Fruit fly (Drosophila melanogaster) whole organism, embryonic: ENCODE measurements around the gene CG8281.

Experiments used
- Atf3 ChIP-seq: fragments of 200-800 bp; sonication (Bioruptor generic); optimal IDR thresholded peaks from 3 replicates; lab custom pipeline; 2016; ENCODE audit warnings: missing biosample characterization, missing genetic modification characterization
- CG10979 ChIP-seq: fragments of 200-800 bp; sonication (Bioruptor generic); optimal IDR thresholded peaks from 2 replicates; lab custom pipeline; 2018; ENCODE audit warnings: missing biosample characterization, mild to moderate bottlenecking, missing genetic modification characterization, moderate library complexity
- CG12155 ChIP-seq: fragments of 200-800 bp; sonication (Bioruptor generic); optimal IDR thresholded peaks from 3 replicates; lab custom pipeline; 2016; ENCODE audit warnings: missing biosample characterization, missing genetic modification characterization
- CG12236 ChIP-seq: fragments of 200-800 bp; sonication (Bioruptor generic); optimal IDR thresholded peaks from 2 replicates; lab custom pipeline; 2016; ENCODE audit warnings: missing biosample characterization, missing genetic modification characterization
- CG1233 ChIP-seq: fragments of 200-800 bp; sonication (Bioruptor generic); optimal IDR thresholded peaks from 4 replicates; lab custom pipeline; 2018; ENCODE audit warnings: missing biosample characterization, mild to moderate bottlenecking, missing genetic modification characterization
- CG12769 ChIP-seq: fragments of 200-800 bp; sonication (Bioruptor generic); optimal IDR thresholded peaks from 2 replicates; lab custom pipeline; 2019; ENCODE audit warnings: missing biosample characterization, mild to moderate bottlenecking, missing genetic modification characterization, moderate library complexity
- CG13123 ChIP-seq: fragments of 200-800 bp; sonication (Bioruptor generic); optimal IDR thresholded peaks from 2 replicates; lab custom pipeline; 2016; ENCODE audit warnings: missing biosample characterization, missing genetic modification characterization
- CG13287 ChIP-seq: fragments of 200-800 bp; sonication (Bioruptor generic); IDR thresholded peaks from 2 replicates; pipeline ENCODE4 v1.3.6; 2022; ENCODE audit warnings: missing biosample characterization, missing genetic modification characterization; ENCODE audit not compliant: partially characterized antibody
- CG14710 ChIP-seq: fragments of 200-800 bp; sonication (Bioruptor generic); optimal IDR thresholded peaks from 3 replicates; lab custom pipeline; 2019; ENCODE audit warnings: missing biosample characterization, mild to moderate bottlenecking, missing genetic modification characterization, moderate library complexity
- CG2202 ChIP-seq: fragments of 200-800 bp; sonication (Bioruptor generic); optimal IDR thresholded peaks from 2 replicates; lab custom pipeline; 2018; ENCODE audit warnings: missing biosample characterization, mild to moderate bottlenecking, missing genetic modification characterization
- CG31441 ChIP-seq: fragments of 200-800 bp; sonication (Bioruptor generic); IDR thresholded peaks from 2 replicates; pipeline ENCODE4 v1.3.6; 2022; ENCODE audit warnings: missing biosample characterization, missing genetic modification characterization
- CG34422 ChIP-seq: fragments of 200-800 bp; sonication (Bioruptor generic); IDR thresholded peaks from 3 replicates; pipeline ENCODE4 v1.3.6; 2022; ENCODE audit warnings: missing biosample characterization, missing genetic modification characterization
- CG3995 ChIP-seq: fragments of 200-800 bp; sonication (Bioruptor generic); optimal IDR thresholded peaks from 3 replicates; lab custom pipeline; 2016; ENCODE audit warnings: missing biosample characterization, missing genetic modification characterization
- CG4617 ChIP-seq: fragments of 200-800 bp; sonication (Bioruptor generic); optimal IDR thresholded peaks from 3 replicates; lab custom pipeline; 2016; ENCODE audit warnings: missing biosample characterization, missing genetic modification characterization, borderline replicate concordance
- CG4730 ChIP-seq: fragments of 200-800 bp; sonication (Bioruptor generic); IDR thresholded peaks from 2 replicates; pipeline ENCODE4 v1.3.6; 2022; ENCODE audit warnings: missing biosample characterization, missing genetic modification characterization
- CG6254 ChIP-seq: fragments of 200-800 bp; sonication (Bioruptor generic); optimal IDR thresholded peaks from 3 replicates; lab custom pipeline; 2017; ENCODE audit warnings: mild to moderate bottlenecking, missing biosample characterization, missing genetic modification reagents, missing genetic modification characterization
- CG7271 ChIP-seq: fragments of 200-800 bp; sonication (Bioruptor generic); optimal IDR thresholded peaks from 2 replicates; lab custom pipeline; 2018; ENCODE audit warnings: missing biosample characterization, mild to moderate bottlenecking, missing genetic modification characterization, moderate library complexity
- Chrac-16 ChIP-seq: fragments of 200-800 bp; sonication (Bioruptor generic); optimal IDR thresholded peaks from 3 replicates; lab custom pipeline; 2016; ENCODE audit warnings: missing biosample characterization, missing genetic modification characterization
- CrebB ChIP-seq: fragments of 200-800 bp; sonication (Bioruptor generic); optimal IDR thresholded peaks from 3 replicates; lab custom pipeline; 2018; ENCODE audit warnings: missing biosample characterization, mild to moderate bottlenecking, missing genetic modification characterization
- D19A ChIP-seq: fragments of 200-800 bp; optimal IDR thresholded peaks from 3 replicates; lab custom pipeline; 2019; ENCODE audit warnings: missing biosample characterization, mild to moderate bottlenecking, missing genetic modification characterization, moderate library complexity
- D19B ChIP-seq: fragments of 200-800 bp; sonication (Bioruptor generic); optimal IDR thresholded peaks from 2 replicates; lab custom pipeline; 2017; ENCODE audit warnings: missing biosample characterization, mild to moderate bottlenecking, missing genetic modification characterization
- Dip2 ChIP-seq: fragments of 200-800 bp; sonication (Bioruptor generic); IDR thresholded peaks from 2 replicates; pipeline ENCODE4 v1.3.6; 2022; ENCODE audit warnings: missing biosample characterization, missing genetic modification characterization
- Drgx ChIP-seq: fragments of 200-800 bp; sonication (Bioruptor generic); IDR thresholded peaks from 2 replicates; pipeline ENCODE4 v1.3.6; 2022; ENCODE audit warnings: missing biosample characterization, missing genetic modification characterization
- Fer2 ChIP-seq: fragments of 200-800 bp; sonication (Bioruptor generic); optimal IDR thresholded peaks from 2 replicates; lab custom pipeline; 2018; ENCODE audit warnings: missing biosample characterization, mild to moderate bottlenecking, missing genetic modification characterization, moderate library complexity
- HLH4C ChIP-seq: fragments of 200-800 bp; sonication (Bioruptor generic); IDR thresholded peaks from 3 replicates; pipeline ENCODE4 v1.3.6; 2022; ENCODE audit warnings: missing biosample characterization, missing genetic modification characterization; ENCODE audit not compliant: partially characterized antibody
- HmgZ ChIP-seq: fragments of 200-800 bp; sonication (Bioruptor generic); optimal IDR thresholded peaks from 2 replicates; lab custom pipeline; 2018; ENCODE audit warnings: missing biosample characterization, mild to moderate bottlenecking, missing genetic modification characterization
- Hmr ChIP-seq: fragments of 200-800 bp; sonication (Bioruptor generic); optimal IDR thresholded peaks from 3 replicates; lab custom pipeline; 2017; ENCODE audit warnings: mild to moderate bottlenecking, missing biosample characterization, missing genetic modification reagents, missing genetic modification characterization
- Lhr ChIP-seq: fragments of 200-800 bp; sonication (Bioruptor generic); optimal IDR thresholded peaks from 3 replicates; lab custom pipeline; 2017; ENCODE audit warnings: mild to moderate bottlenecking, missing biosample characterization, missing genetic modification reagents, missing genetic modification characterization
- MESR4 ChIP-seq: fragments of 200-800 bp; sonication (Bioruptor generic); optimal IDR thresholded peaks from 2 replicates; lab custom pipeline; 2018; ENCODE audit warnings: missing biosample characterization, mild to moderate bottlenecking, missing genetic modification characterization, moderate library complexity
- Med ChIP-seq: fragments of 200-800 bp; sonication (Bioruptor generic); peaks from one replicate; lab custom pipeline; 2016; ENCODE audit warnings: missing biosample characterization, missing genetic modification characterization, mild to moderate bottlenecking, inconsistent platforms, moderate library complexity
- bab2 ChIP-seq: fragments of 200-800 bp; sonication (Bioruptor generic); optimal IDR thresholded peaks from 2 replicates; lab custom pipeline; 2016; ENCODE audit warnings: missing biosample characterization, missing genetic modification characterization
- cg ChIP-seq: fragments of 200-800 bp; sonication (Bioruptor generic); optimal IDR thresholded peaks from 3 replicates; lab custom pipeline; 2019; ENCODE audit warnings: missing biosample characterization, mild to moderate bottlenecking, missing genetic modification characterization, moderate library complexity
- chinmo ChIP-seq: fragments of 200-800 bp; sonication (Bioruptor generic); IDR thresholded peaks from 4 replicates; pipeline ENCODE4 v1.3.6; 2022; ENCODE audit warnings: missing biosample characterization, missing genetic modification characterization; ENCODE audit not compliant: partially characterized antibody
- corto ChIP-seq: fragments of 200-800 bp; sonication (Bioruptor generic); optimal IDR thresholded peaks from 2 replicates; lab custom pipeline; 2016; ENCODE audit warnings: missing biosample characterization, mild to moderate bottlenecking, missing genetic modification characterization, moderate library complexity
- da ChIP-seq: fragments of 200-800 bp; sonication (Bioruptor generic); optimal IDR thresholded peaks from 2 replicates; lab custom pipeline; 2016; ENCODE audit warnings: missing biosample characterization, missing genetic modification characterization
- ewg ChIP-seq: fragments of 200-800 bp; sonication (Bioruptor generic); optimal IDR thresholded peaks from 3 replicates; lab custom pipeline; 2017; ENCODE audit warnings: mild to moderate bottlenecking, missing biosample characterization, missing genetic modification reagents, missing genetic modification characterization
- exex ChIP-seq: fragments of 200-800 bp; sonication (Bioruptor generic); optimal IDR thresholded peaks from 4 replicates; lab custom pipeline; 2018; ENCODE audit warnings: missing biosample characterization, mild to moderate bottlenecking, missing genetic modification characterization, moderate library complexity
- grau ChIP-seq: fragments of 200-800 bp; optimal IDR thresholded peaks from 3 replicates; lab custom pipeline; 2019; ENCODE audit warnings: missing biosample characterization, mild to moderate bottlenecking, missing genetic modification characterization, moderate library complexity
- hbn ChIP-seq: fragments of 200-800 bp; sonication (Bioruptor generic); IDR thresholded peaks from 2 replicates; pipeline ENCODE4 v1.3.6; 2022; ENCODE audit warnings: missing biosample characterization, missing genetic modification characterization; ENCODE audit not compliant: partially characterized antibody
- klu ChIP-seq: fragments of 200-800 bp; sonication (Bioruptor generic); IDR thresholded peaks from 2 replicates; pipeline ENCODE4 v1.3.6; 2022; ENCODE audit warnings: missing biosample characterization, missing genetic modification characterization
- mam ChIP-seq: fragments of 200-800 bp; sonication (Bioruptor generic); optimal IDR thresholded peaks from 3 replicates; lab custom pipeline; 2016; ENCODE audit warnings: missing biosample characterization, missing genetic modification characterization
- nau ChIP-seq: fragments of 200-800 bp; sonication (Bioruptor generic); optimal IDR thresholded peaks from 3 replicates; lab custom pipeline; 2017; ENCODE audit warnings: missing biosample characterization, mild to moderate bottlenecking, missing genetic modification characterization, missing genetic modification reagents
- psq ChIP-seq: fragments of 200-800 bp; sonication (Bioruptor generic); optimal IDR thresholded peaks from 2 replicates; lab custom pipeline; 2017; ENCODE audit warnings: missing biosample characterization, missing genetic modification characterization
- pum ChIP-seq: fragments of 200-800 bp; sonication (Bioruptor generic); optimal IDR thresholded peaks from 2 replicates; lab custom pipeline; 2016; ENCODE audit warnings: missing biosample characterization, missing genetic modification characterization
- repo ChIP-seq: fragments of 200-800 bp; sonication (Bioruptor generic); optimal IDR thresholded peaks from 2 replicates; lab custom pipeline; 2016; ENCODE audit warnings: missing biosample characterization, missing genetic modification characterization
- sd ChIP-seq: fragments of 200-800 bp; sonication (Bioruptor generic); optimal IDR thresholded peaks from 3 replicates; lab custom pipeline; 2018; ENCODE audit warnings: missing biosample characterization, mild to moderate bottlenecking, missing genetic modification characterization, moderate library complexity
- stwl ChIP-seq: fragments of 200-800 bp; sonication (Bioruptor generic); optimal IDR thresholded peaks from 3 replicates; lab custom pipeline; 2018; ENCODE audit warnings: missing biosample characterization, mild to moderate bottlenecking, missing genetic modification characterization, moderate library complexity
- tna ChIP-seq: fragments of 200-800 bp; sonication (Bioruptor generic); IDR thresholded peaks from 2 replicates; pipeline ENCODE4 v1.3.6; 2022; ENCODE audit warnings: missing biosample characterization, missing genetic modification characterization; ENCODE audit not compliant: partially characterized antibody
- unc-4 ChIP-seq: fragments of 200-800 bp; sonication (Bioruptor generic); IDR thresholded peaks from 2 replicates; pipeline ENCODE4 v1.3.6; 2022; ENCODE audit warnings: missing biosample characterization, missing genetic modification characterization; ENCODE audit not compliant: partially characterized antibody

Gene CG8281

dm6 chr3L:7935933-7936494, 23.8 kb downstream of the CG8281 start, which contains the start of the genes syd and Srp9:
syd (minus strand) TSS chr3L:7936120.
Srp9 (plus strand) TSS chr3L:7936373.
- TF ChIP-seq cg (GFP tag; lab: Kevin White, UChicago) (peak; percentile 57), CG4617 (peak; percentile 94), da (GFP tag; lab: Kevin White, UChicago) (no peak), corto (GFP tag; lab: Kevin White, UChicago) (no peak), chinmo (no peak), D19A (no peak), bab2 (GFP tag; lab: Kevin White, UChicago) (no peak), HmgZ (tag; lab: Kevin White, UChicago) (no peak), tna (no peak), repo (no peak), CG1233 (GFP tag; lab: Kevin White, UChicago) (no peak), CG34422 (no peak), CG31441 (GFP tag; lab: Robert Waterston, UW) (no peak), Chrac-16 (no peak), CG4730 (GFP tag; lab: Robert Waterston, UW) (no peak), CG3995 (peak; percentile 44), CG13123 (GFP tag; lab: Kevin White, UChicago) (no peak), CG10979 (tag; lab: Kevin White, UChicago) (no peak), pum (no peak), D19B (GFP tag; lab: Kevin White, UChicago) (no peak), CG12236 (no peak), mam (GFP tag; lab: Kevin White, UChicago) (no peak), CG2202 (tag; lab: Kevin White, UChicago) (no peak), ewg (GFP tag; lab: Kevin White, UChicago) (no peak), klu (GFP tag; lab: Robert Waterston, UW) (peak; percentile 49; the same call in 1 of the 2 replicates), Hmr (peak; percentile 31), hbn (GFP tag; lab: Robert Waterston, UW) (no peak), unc-4 (peak; percentile 23; the same call in 1 of the 2 replicates), CG12769 (tag; lab: Kevin White, UChicago) (no peak), sd (tag; lab: Kevin White, UChicago) (peak; percentile 58), Dip2 (GFP tag; lab: Robert Waterston, UW) (no peak), HLH4C (GFP tag; lab: Robert Waterston, UW) (no peak), CG12155 (GFP tag; lab: Kevin White, UChicago) (no peak), Atf3 (GFP tag; lab: Kevin White, UChicago) (no peak), CG6254 (GFP tag; lab: Kevin White, UChicago) (peak; percentile 33), grau (tag; lab: Kevin White, UChicago) (no peak), CG14710 (tag; lab: Kevin White, UChicago) (peak; percentile 64), CG13287 (peak; percentile 54), exex (tag; lab: Kevin White, UChicago) (peak; percentile 36), CrebB (tag; lab: Kevin White, UChicago) (no peak), stwl (tag; lab: Kevin White, UChicago) (peak; percentile 60), Drgx (no peak), Fer2 (tag; lab: Kevin White, UChicago) (no peak), Med (GFP tag; lab: Kevin White, UChicago) (peak; percentile 64), psq (GFP tag; lab: Kevin White, UChicago) (peak; percentile 17), nau (GFP tag; lab: Kevin White, UChicago) (no peak), MESR4 (GFP tag; lab: Kevin White, UChicago) (peak; percentile 90), CG7271 (no peak), Lhr (peak; percentile 6)
